Worm (Caenorhabditis elegans): ENCODE data around the gene C31G12.3.

Gene C31G12.3

ce11 chrV:18142549-18142948, 42.5 kb upstream of the C31G12.3 start, which contains the start of gene Y37H2A.13:
Gene Y37H2A.13 (plus strand): TSS chrV:18142849.
- TF ChIP-seq isw-1 (GFP tag; IDR thresholded peaks at IDR 0.05) (no peak), fos-1 (tag; optimal IDR thresholded peaks at IDR 0.05) (no peak), xbp-1 (tag; optimal IDR thresholded peaks at IDR 0.05) (no peak), nhr-237 (tag; optimal IDR thresholded peaks at IDR 0.05) (no peak), mdl-1 (tag; optimal IDR thresholded peaks at IDR 0.05) (no peak), lin-13 (GFP tag; optimal IDR thresholded peaks at IDR 0.05) (no peak), nhr-71 (tag; optimal IDR thresholded peaks at IDR 0.05) (no peak), irx-1 (tag; optimal IDR thresholded peaks at IDR 0.05) (no peak), unc-130 (tag; optimal IDR thresholded peaks at IDR 0.05) (no peak), fkh-4 (tag; optimal IDR thresholded peaks at IDR 0.05; ENCODE audit: borderline replicate concordance) (no peak), unc-30 (tag; optimal IDR thresholded peaks at IDR 0.05) (no peak), aly-2 (tag; optimal IDR thresholded peaks at IDR 0.05) (no peak), nhr-11 (tag; optimal IDR thresholded peaks at IDR 0.05) (no peak)

ce11 chrV:18143445-18143844, 41.6 kb upstream of the C31G12.3 start, which contains the start of gene Y37H2A.14:
Gene Y37H2A.14 (plus strand): TSS chrV:18143745.
- no peak for TF ChIP-seq isw-1 (GFP tag; IDR thresholded peaks at IDR 0.05)
- no peak for TF ChIP-seq alr-1 (tag; optimal IDR thresholded peaks at IDR 0.05; ENCODE audit: borderline replicate concordance)
- no peak for TF ChIP-seq lin-14 (GFP tag; optimal IDR thresholded peaks at IDR 0.05)
- TF ChIP-seq elt-2 (tag; optimal IDR thresholded peaks at IDR 0.05): no peak
- no peak for TF ChIP-seq mab-9 (GFP tag; IDR thresholded peaks at IDR 0.05)
- TF ChIP-seq hlh-17 (GFP tag; optimal IDR thresholded peaks at IDR 0.05; ENCODE audit: borderline replicate concordance): no peak
- TF ChIP-seq C04F5.9 (tag; optimal IDR thresholded peaks at IDR 0.05): no peak
- no peak for TF ChIP-seq mdl-1 (tag; optimal IDR thresholded peaks at IDR 0.05)
- TF ChIP-seq ama-1 (optimal IDR thresholded peaks at IDR 0.05): no peak
- no peak for TF ChIP-seq unc-62 (GFP tag; optimal IDR thresholded peaks at IDR 0.05)
- TF ChIP-seq blmp-1 (tag; optimal IDR thresholded peaks at IDR 0.05): no peak
- no peak for TF ChIP-seq fkh-4 (tag; optimal IDR thresholded peaks at IDR 0.05; ENCODE audit: borderline replicate concordance)
- no peak for TF ChIP-seq ceh-63 (GFP tag; optimal IDR thresholded peaks at IDR 0.05)

DNA sequence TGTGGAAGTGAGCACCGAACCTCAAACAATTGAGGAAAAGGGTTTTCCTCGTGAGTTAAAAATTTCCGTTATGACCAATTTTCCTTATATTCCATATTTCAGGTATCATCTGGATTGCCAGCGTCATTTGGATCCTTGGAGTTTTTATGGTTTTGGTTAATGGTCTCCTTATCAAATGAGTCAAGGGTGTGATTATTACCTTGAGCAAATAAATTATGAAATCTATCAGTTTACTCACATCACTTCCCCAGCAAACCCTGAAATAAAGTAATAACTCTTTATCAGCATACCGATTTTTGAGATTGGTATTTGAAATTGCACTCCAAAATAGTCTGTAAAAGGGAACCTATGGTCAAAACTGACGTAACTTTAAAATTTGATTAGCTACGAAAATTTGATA, 40.6 kb upstream of the C31G12.3 start:
- no peak for TF ChIP-seq snu-23 (GFP tag; optimal IDR thresholded peaks at IDR 0.05)
- TF ChIP-seq nhr-11 (tag; optimal IDR thresholded peaks at IDR 0.05): no peak
- TF ChIP-seq xbp-1 (tag; optimal IDR thresholded peaks at IDR 0.05): no peak
- TF ChIP-seq efl-1 (optimal IDR thresholded peaks at IDR 0.05): no peak
- TF ChIP-seq efl-1 (GFP tag; optimal IDR thresholded peaks at IDR 0.05 in 1 of 2): peak in 1 of 2 experiments; percentile 61
- no peak for TF ChIP-seq pqm-1 (tag; optimal IDR thresholded peaks at IDR 0.05)
- no peak for TF ChIP-seq ztf-11 (tag; optimal IDR thresholded peaks at IDR 0.05)
- TF ChIP-seq nhr-84 (tag; optimal IDR thresholded peaks at IDR 0.05): no peak

DNA sequence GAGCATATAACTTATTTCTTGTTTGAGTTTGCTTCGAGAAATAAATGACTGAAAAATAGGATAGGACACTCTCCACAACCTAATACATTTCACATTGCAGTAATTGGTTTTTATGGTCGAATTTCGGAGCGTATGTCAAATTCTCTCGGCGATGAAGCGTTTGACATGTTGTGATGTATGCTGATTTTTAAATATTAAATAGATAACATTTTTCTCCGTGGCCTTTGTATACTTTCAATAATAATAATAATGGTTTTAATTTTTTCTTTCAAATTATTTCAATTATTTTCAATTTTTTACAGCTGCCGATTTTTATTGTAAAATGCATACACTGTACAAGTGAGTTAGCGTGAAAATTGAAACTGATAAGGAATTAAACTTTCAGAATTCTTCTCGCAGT, 38.9 kb upstream of the C31G12.3 start, which contains the start of gene C14A6.3:
C14A6.3 (plus strand) TSS at position 301 of the 400 bp plus-strand sequence.
- TF ChIP-seq lin-13 (GFP tag; optimal IDR thresholded peaks at IDR 0.05) (no peak), pqm-1 (tag; optimal IDR thresholded peaks at IDR 0.05) (no peak), nhr-85 (tag) (no peak), sptf-1 (tag; optimal IDR thresholded peaks at IDR 0.05) (no peak), blmp-1 (tag; optimal IDR thresholded peaks at IDR 0.05) (no peak), nhr-90 (tag; optimal IDR thresholded peaks at IDR 0.05; ENCODE audit: poor library complexity) (no peak), ztf-4 (tag; optimal IDR thresholded peaks at IDR 0.05) (no peak), nhr-237 (tag; optimal IDR thresholded peaks at IDR 0.05) (no peak), Y116A8C.19 (tag; optimal IDR thresholded peaks at IDR 0.05; ENCODE audit: borderline replicate concordance) (no peak), rnt-1 (tag; optimal IDR thresholded peaks at IDR 0.05) (no peak), unc-98 (GFP tag; IDR thresholded peaks at IDR 0.05) (no peak), mep-1 (tag; optimal IDR thresholded peaks at IDR 0.05) (no peak), isw-1 (GFP tag; IDR thresholded peaks at IDR 0.05) (no peak), skn-1 (tag; optimal IDR thresholded peaks at IDR 0.05) (no peak), nhr-12 (tag; optimal IDR thresholded peaks at IDR 0.05) (no peak), nhr-77 (tag; optimal IDR thresholded peaks at IDR 0.05) (no peak), lir-3 (tag; optimal IDR thresholded peaks at IDR 0.05; ENCODE audit: poor library complexity) (no peak), fkh-4 (tag; optimal IDR thresholded peaks at IDR 0.05; ENCODE audit: borderline replicate concordance) (no peak), tbx-2 (tag; optimal IDR thresholded peaks at IDR 0.05) (no peak), ama-1 (optimal IDR thresholded peaks at IDR 0.05) (no peak)
